Worm (Caenorhabditis elegans): Measurements from ENCODE around the gene Y7A5A.10.

The Y7A5A.10 gene

DNA sequence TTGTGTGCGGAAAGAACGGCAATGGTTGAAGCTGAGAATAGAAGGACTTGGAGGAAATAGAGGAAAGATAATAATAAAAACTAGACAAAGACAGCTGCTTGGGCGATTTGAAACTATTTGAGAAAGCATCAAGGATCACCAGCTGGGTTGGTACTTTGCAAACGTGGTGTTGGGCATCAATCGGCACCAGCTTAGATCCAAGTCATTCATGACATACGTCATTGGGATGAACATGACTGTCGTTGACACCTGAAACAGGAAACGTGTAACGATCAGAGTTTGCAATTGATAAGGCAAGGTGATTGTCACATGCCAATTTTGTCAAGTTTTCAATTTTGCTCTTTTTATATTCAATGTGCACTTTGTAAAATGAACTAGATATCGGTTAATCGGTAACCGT, 47.6 kb upstream of the Y7A5A.10 start (continued):
- TF ChIP-seq dve-1 (tag; optimal IDR thresholded peaks at IDR 0.05; ENCODE audit: insufficient read depth), result peak; percentile 63
- TF ChIP-seq snpc-1.2 (GFP tag; IDR thresholded peaks at IDR 0.05), result no peak
- peak; percentile 90 for TF ChIP-seq nhr-48 (tag; optimal IDR thresholded peaks at IDR 0.05)
- no peak for TF ChIP-seq lim-7 (GFP tag; IDR thresholded peaks at IDR 0.05)
- no peak for TF ChIP-seq gei-8 (GFP tag; optimal IDR thresholded peaks at IDR 0.05)
- TF ChIP-seq T20F7.1 (GFP tag; optimal IDR thresholded peaks at IDR 0.05), result peak; percentile 77
- TF ChIP-seq dpl-1 (GFP tag; optimal IDR thresholded peaks at IDR 0.05), result peak; percentile 24
- TF ChIP-seq lin-1 (GFP tag; IDR thresholded peaks at IDR 0.05), result peak; percentile 37; the same call in 1 of the 2 replicates
- TF ChIP-seq hlh-11 (tag; optimal IDR thresholded peaks at IDR 0.05), result peak; percentile 89
- peak; percentile 64 for TF ChIP-seq hlh-30 (tag; optimal IDR thresholded peaks at IDR 0.05; ENCODE audit: insufficient read depth)
- peak; percentile 18; the same call in 1 of the 2 replicates for TF ChIP-seq nhr-42 (GFP tag; IDR thresholded peaks at IDR 0.05)

DNA sequence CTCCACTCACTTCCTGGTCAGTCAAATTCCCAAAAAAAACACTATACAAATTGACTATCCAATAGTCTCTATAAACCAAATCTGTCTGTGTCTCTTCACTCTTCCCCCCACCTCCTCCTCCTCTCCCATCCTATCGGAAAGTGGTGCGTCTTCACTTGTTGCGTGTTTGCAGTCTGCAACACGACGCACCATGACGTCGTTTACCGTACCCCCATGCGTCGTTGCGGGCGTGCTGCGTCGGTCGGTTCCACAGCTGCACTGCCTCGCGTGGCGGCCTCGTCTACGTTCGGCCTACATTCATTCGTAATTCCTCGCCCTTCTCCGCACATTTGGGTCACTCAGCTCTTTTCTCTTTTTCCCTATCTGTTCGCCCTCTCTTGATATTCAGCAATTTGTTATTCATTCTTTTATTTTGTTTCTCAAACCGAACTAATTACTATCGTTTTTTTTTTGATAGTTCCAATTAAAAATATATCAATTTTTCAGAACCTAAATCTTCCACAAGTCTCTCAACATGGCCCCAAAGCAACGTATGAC, 46.3 kb upstream of the Y7A5A.10 start, which contains the start of gene serp-1.1:
Gene serp-1.1 (plus strand): TSS at position 487 of the 537 bp plus-strand sequence.
- no peak for TF ChIP-seq F49E8.2 (tag; optimal IDR thresholded peaks at IDR 0.05; ENCODE audit: borderline replicate concordance)
- no peak for TF ChIP-seq F26F4.8 (GFP tag; conservative IDR thresholded peaks at IDR 0.05)
- TF ChIP-seq spr-1 (tag; optimal IDR thresholded peaks at IDR 0.05), result peak; percentile 97
- TF ChIP-seq nhr-42 (GFP tag; IDR thresholded peaks at IDR 0.05), result peak; percentile 98
- no peak for TF ChIP-seq ztf-11 (tag; optimal IDR thresholded peaks at IDR 0.05)
- TF ChIP-seq Y5F2A.4 (GFP tag; optimal IDR thresholded peaks at IDR 0.05), result peak; percentile 85
- TF ChIP-seq snpc-1.2 (GFP tag; IDR thresholded peaks at IDR 0.05), result peak; percentile 70; the same call in 1 of the 2 replicates
- TF ChIP-seq T20F7.1 (GFP tag; optimal IDR thresholded peaks at IDR 0.05), result peak; percentile 95
- TF ChIP-seq nhr-48 (tag; optimal IDR thresholded peaks at IDR 0.05), result peak; percentile 98
- TF ChIP-seq aha-1 (tag), result peak; percentile 100
- TF ChIP-seq lir-3 (tag; optimal IDR thresholded peaks at IDR 0.05), result peak; percentile 86
- peak; percentile 80 to 97 for TF ChIP-seq hif-1 (tag; optimal IDR thresholded peaks at IDR 0.05)
- TF ChIP-seq ztf-7 (tag; optimal IDR thresholded peaks at IDR 0.05), result peak; percentile 94
- TF ChIP-seq nhr-6 (tag; optimal IDR thresholded peaks at IDR 0.05), result peak; percentile 97
- peak; percentile 94 for TF ChIP-seq nhr-10 (tag; optimal IDR thresholded peaks at IDR 0.05)
- TF ChIP-seq daf-19 (GFP tag; conservative IDR thresholded peaks at IDR 0.05), result no peak
- peak; percentile 92 for TF ChIP-seq F10B5.3 (tag; optimal IDR thresholded peaks at IDR 0.05)
- TF ChIP-seq hlh-30 (tag; optimal IDR thresholded peaks at IDR 0.05; ENCODE audit: insufficient read depth), result peak; percentile 96
- peak; percentile 96 for TF ChIP-seq zfp-3 (GFP tag; conservative IDR thresholded peaks at IDR 0.05)
- peak; percentile 25; the same call in 1 of the 2 replicates for TF ChIP-seq ceh-44 (GFP tag; IDR thresholded peaks at IDR 0.05)
- peak in 1 of 2 experiments; percentile 73 for TF ChIP-seq ZK546.5 (tag; optimal IDR thresholded peaks at IDR 0.05)
- TF ChIP-seq php-3 (GFP tag; IDR thresholded peaks at IDR 0.05), result peak; percentile 91
- no peak for TF ChIP-seq daf-12 (tag; optimal IDR thresholded peaks at IDR 0.05)
- 0 out of 2 replicates have a peak, but pooled peaks have one; percentile 11 for TF ChIP-seq F44E2.7 (GFP tag; IDR thresholded peaks at IDR 0.05)
- TF ChIP-seq pqm-1 (tag; optimal IDR thresholded peaks at IDR 0.05), result peak; percentile 91
- TF ChIP-seq egl-43 (GFP tag; IDR thresholded peaks at IDR 0.05), result peak; percentile 98
- no peak for TF ChIP-seq nhr-111 (GFP tag; optimal IDR thresholded peaks at IDR 0.05)
- peak; percentile 81 for TF ChIP-seq dmd-8 (GFP tag; IDR thresholded peaks at IDR 0.05)
- TF ChIP-seq ces-1 (GFP tag; optimal IDR thresholded peaks at IDR 0.05), result peak; percentile 32
- no peak for TF ChIP-seq cey-2 (tag; optimal IDR thresholded peaks at IDR 0.05; ENCODE audit: borderline replicate concordance, insufficient read depth)
- peak; percentile 94 for TF ChIP-seq daf-16 (GFP tag; optimal IDR thresholded peaks at IDR 0.05)
- peak; percentile 80 for TF ChIP-seq daf-16 (tag; optimal IDR thresholded peaks at IDR 0.05)
- TF ChIP-seq ceh-28 (tag; optimal IDR thresholded peaks at IDR 0.05), result peak; percentile 77
- TF ChIP-seq rbr-2 (tag; optimal IDR thresholded peaks at IDR 0.05), result peak; percentile 98
- TF ChIP-seq saeg-2 (GFP tag; IDR thresholded peaks at IDR 0.05), result peak; percentile 98
- TF ChIP-seq nhr-25 (tag; optimal IDR thresholded peaks at IDR 0.05; ENCODE audit: borderline replicate concordance, insufficient read depth), result peak; percentile 98
- peak; percentile 97 for TF ChIP-seq spr-3 (GFP tag; optimal IDR thresholded peaks at IDR 0.05)
- TF ChIP-seq set-16 (GFP tag; IDR thresholded peaks at IDR 0.05), result peak; percentile 97
- TF ChIP-seq ZK337.2 (GFP tag; IDR thresholded peaks at IDR 0.05), result 0 out of 2 replicates have a peak, but pooled peaks have one; percentile 51
- TF ChIP-seq zag-1 (tag; optimal IDR thresholded peaks at IDR 0.05), result peak; percentile 62
- TF ChIP-seq unc-130 (GFP tag; optimal IDR thresholded peaks at IDR 0.05), result no peak
